Worm (Caenorhabditis elegans) whole organism, L4 larva: Measurements from ENCODE around the gene F17E9.15.

ENCODE experiments used
- R02D3.7 ChIP-seq: fragments of 150-350 bp; sonication (generic microtip); optimal IDR thresholded peaks from 3 replicates; lab custom pipeline; 2014; ENCODE audit warnings: missing biosample characterization, missing genetic modification characterization
- ZK546.5 ChIP-seq, 2 experiments: sonication (generic microtip); optimal IDR thresholded peaks; 2 replicates each; lab custom pipeline; 2017; ENCODE audit warnings: missing biosample characterization in 2 of 2, missing genetic modification characterization in 2 of 2
- ama-1 ChIP-seq: fragments of 150-350 bp; optimal IDR thresholded peaks from 2 replicates; lab custom pipeline; 2014; ENCODE audit warnings: inconsistent platforms, mixed read lengths
- egl-27 ChIP-seq: sonication (generic microtip); optimal IDR thresholded peaks from 3 replicates; lab custom pipeline; 2017; ENCODE audit warnings: missing biosample characterization, missing genetic modification reagents, missing genetic modification characterization
- lin-15B ChIP-seq: fragments of 150-350 bp; sonication (generic microtip); optimal IDR thresholded peaks from 3 replicates; lab custom pipeline; 2014; ENCODE audit warnings: missing biosample characterization, missing genetic modification characterization
- lin-39 ChIP-seq: fragments of 150-350 bp; optimal IDR thresholded peaks from 2 replicates; lab custom pipeline; 2014; ENCODE audit warnings: missing biosample characterization, missing genetic modification reagents, missing genetic modification characterization
- pqm-1 ChIP-seq: sonication (generic microtip); optimal IDR thresholded peaks from 2 replicates; lab custom pipeline; 2017; ENCODE audit warnings: missing biosample characterization, missing genetic modification characterization
- skn-1 ChIP-seq: fragments of 150-350 bp; optimal IDR thresholded peaks from 2 replicates; lab custom pipeline; 2014; ENCODE audit warnings: missing biosample characterization, missing genetic modification characterization
- unc-62 ChIP-seq, 3 experiments: fragments of 150-350 bp in 1 of 3; sonication (generic microtip); optimal IDR thresholded peaks in 2 of 3; peaks in 1 of 3; 1 replicate in 1 of 3; 2 replicates in 2 of 3; lab custom pipeline; 2014 to 2017; ENCODE audit warnings: missing biosample characterization in 3 of 3, missing genetic modification characterization in 3 of 3, missing genetic modification reagents in 3 of 3, missing genotype in 1 of 3
- zfp-3 ChIP-seq: fragments of 200-800 bp; sonication (Bioruptor generic); conservative IDR thresholded peaks from 2 replicates; pipeline ENCODE4 v1.3.6; 2022; ENCODE audit warnings: missing genetic modification reagents, missing genetic modification characterization, missing compliant biosample characterization

DNA sequence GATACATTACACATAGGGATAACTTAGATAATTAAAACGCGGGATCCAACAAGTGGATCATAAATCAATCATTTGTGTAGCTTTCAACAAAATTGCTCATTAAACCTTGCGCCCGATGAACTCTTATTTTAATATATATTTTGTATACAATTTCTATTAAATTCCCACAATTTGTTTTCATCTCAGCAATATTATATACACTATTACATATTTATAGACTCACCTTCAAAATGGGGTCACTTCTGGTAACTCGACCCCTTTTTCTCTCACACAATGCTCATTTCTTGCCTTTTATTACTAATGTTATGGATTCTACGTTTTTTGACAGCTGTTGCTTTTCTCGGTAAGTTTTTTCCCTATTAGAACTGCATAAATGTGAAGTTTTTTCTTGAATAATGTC, 7.6 kb upstream of the F17E9.15 start, which contains the start of gene lgc-6:
- no peak for TF ChIP-seq ama-1 (lab: Kevin White, UChicago)
- TF ChIP-seq R02D3.7 (tag; lab: Kevin White, UChicago) = no peak
- no peak for TF ChIP-seq lin-15B (tag; lab: Kevin White, UChicago)
- no peak for TF ChIP-seq ZK546.5 (tag; optimal IDR thresholded peaks at IDR 0.05; lab: Kevin White, UChicago)
- TF ChIP-seq zfp-3 (GFP tag; lab: Robert Waterston, UW) = no peak
- TF ChIP-seq egl-27 (tag; lab: Kevin White, UChicago) = no peak
- TF ChIP-seq pqm-1 (tag; lab: Kevin White, UChicago) = no peak
- no peak for TF ChIP-seq lin-39
- no peak for TF ChIP-seq skn-1
- no peak for TF ChIP-seq unc-62 (GFP tag; optimal IDR thresholded peaks at IDR 0.05 in 1 of 2; lab: Kevin White, UChicago)
- no peak for TF ChIP-seq unc-62 (tag; optimal IDR thresholded peaks at IDR 0.05; lab: Kevin White, UChicago)
